Worm (Caenorhabditis elegans): Measurements from ENCODE around the gene txt-4.

The txt-4 gene

DNA sequence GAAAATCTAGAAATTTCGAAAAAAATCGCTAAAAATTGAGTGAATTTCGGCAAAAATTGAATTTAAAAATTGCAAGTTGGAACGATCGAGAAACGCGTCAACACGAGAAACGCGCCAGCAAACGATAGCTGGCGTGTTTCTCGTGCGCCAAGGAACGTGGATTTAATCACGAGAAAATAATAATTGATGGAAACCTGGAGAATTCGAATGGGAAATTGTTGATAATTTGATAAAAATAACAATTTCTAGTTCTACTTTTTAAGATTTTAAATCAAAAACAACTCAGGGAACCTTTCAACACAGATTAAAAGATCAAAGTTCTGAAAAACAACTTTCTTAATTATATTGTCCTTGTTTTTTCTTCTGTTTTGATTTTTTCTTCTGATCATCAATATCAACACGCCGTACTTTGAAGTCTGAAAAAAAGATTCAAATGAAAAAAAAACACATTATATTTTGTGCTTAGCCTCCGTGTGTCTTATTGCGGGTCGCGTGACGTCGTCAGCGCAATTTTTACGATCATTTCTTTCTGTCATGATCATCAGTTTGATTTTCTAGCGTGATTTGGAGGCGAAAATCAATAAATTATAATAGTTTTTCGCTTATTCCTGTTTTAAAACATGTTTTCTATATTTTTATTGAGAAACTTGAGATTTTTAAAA lies 14.2 kb upstream of the txt-4 start, which contains the start of gene npp-20:
TSS of gene npp-20 (minus strand) at position 6 of the 662 bp plus-strand sequence.
- TF ChIP-seq ztf-23 (GFP tag; IDR thresholded peaks at IDR 0.05) (no peak), cog-1 (tag; optimal IDR thresholded peaks at IDR 0.05) (no peak), tab-1 (GFP tag; IDR thresholded peaks at IDR 0.05) (no peak), flt-1 (GFP tag; IDR thresholded peaks at IDR 0.05) (no peak), ztf-29 (GFP tag; IDR thresholded peaks at IDR 0.05) (no peak), ref-1 (GFP tag; conservative IDR thresholded peaks at IDR 0.05) (no peak), T22C8.4 (GFP tag; IDR thresholded peaks at IDR 0.05) (no peak), klf-2 (GFP tag; conservative IDR thresholded peaks at IDR 0.05) (no peak), med-1 (GFP tag; optimal IDR thresholded peaks at IDR 0.05; ENCODE audit: insufficient read depth) (no peak)

DNA sequence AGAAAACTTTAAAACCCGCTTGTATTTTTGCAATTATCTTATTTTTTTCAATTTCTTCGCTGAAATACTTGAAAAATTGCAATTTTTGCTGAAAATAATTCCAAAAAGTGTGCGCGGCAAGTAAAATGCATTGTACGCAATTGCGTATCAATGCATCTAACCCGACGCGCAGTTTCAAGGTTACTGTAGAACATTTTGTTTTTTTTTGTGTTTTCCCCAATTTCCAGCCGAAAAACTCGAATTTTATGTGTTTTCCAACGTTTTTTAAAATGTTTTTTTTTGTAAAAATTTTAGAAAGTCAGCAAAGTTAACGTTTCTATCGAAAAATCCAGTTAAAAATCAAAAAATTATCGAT lies 13.7 kb upstream of the txt-4 start:
- TF ChIP-seq ztf-29 (GFP tag; IDR thresholded peaks at IDR 0.05) = no peak
- TF ChIP-seq cog-1 (tag; optimal IDR thresholded peaks at IDR 0.05) = no peak
- no peak for TF ChIP-seq flt-1 (GFP tag; IDR thresholded peaks at IDR 0.05)
- TF ChIP-seq T22C8.4 (GFP tag; IDR thresholded peaks at IDR 0.05) = no peak
- TF ChIP-seq klf-2 (GFP tag; conservative IDR thresholded peaks at IDR 0.05) = no peak
- no peak for TF ChIP-seq ref-1 (GFP tag; conservative IDR thresholded peaks at IDR 0.05)
- no peak for TF ChIP-seq tab-1 (GFP tag; IDR thresholded peaks at IDR 0.05)
- no peak for TF ChIP-seq ztf-23 (GFP tag; IDR thresholded peaks at IDR 0.05)
- TF ChIP-seq med-1 (GFP tag; optimal IDR thresholded peaks at IDR 0.05; ENCODE audit: insufficient read depth) = no peak

DNA sequence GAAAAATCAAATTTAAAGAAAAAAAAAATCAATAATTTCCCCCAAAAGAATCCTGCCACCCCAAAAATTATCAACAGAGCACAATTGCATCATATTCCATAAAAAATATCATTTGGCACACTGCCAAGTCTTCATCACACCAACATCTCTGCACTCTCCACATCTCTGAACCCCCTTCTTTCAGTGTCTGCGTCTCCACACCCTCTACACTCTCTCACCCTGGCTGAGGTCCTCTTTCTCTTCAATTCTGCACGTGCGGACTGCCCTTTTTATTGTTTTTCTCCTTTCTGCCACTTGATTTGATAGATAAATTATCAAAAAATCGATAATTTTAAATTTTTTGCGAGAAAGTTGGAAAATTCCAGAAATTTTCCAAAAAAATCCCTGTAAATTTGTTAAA lies 12.9 kb upstream of the txt-4 start, which contains the start of gene hxk-3:
TSS of gene hxk-3 (plus strand) at position 179 of the 400 bp plus-strand sequence.
- TF ChIP-seq med-1 (GFP tag; optimal IDR thresholded peaks at IDR 0.05; ENCODE audit: insufficient read depth) = no peak
- TF ChIP-seq flt-1 (GFP tag; IDR thresholded peaks at IDR 0.05) = no peak
- peak; percentile 22; the same call in 1 of the 2 replicates for TF ChIP-seq ref-1 (GFP tag; conservative IDR thresholded peaks at IDR 0.05)

DNA sequence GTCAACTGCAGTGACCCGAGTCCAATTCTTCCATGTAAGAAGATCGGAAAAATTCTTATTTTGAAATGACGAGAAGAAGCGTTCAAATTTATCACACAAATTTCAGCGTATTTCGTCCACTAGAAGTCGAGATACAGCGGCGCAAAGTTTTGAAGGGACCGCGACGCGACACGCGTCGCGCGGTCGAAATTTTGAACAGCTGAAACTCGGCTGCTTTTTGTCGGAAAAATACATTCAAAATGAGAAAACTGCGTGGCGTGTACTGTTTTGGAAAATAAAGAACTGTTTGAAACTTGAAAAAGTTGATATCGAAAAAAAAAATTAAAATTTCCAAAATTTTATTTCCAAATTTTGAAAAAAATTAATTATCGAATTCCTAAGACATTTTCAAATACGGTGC lies 2.6 kb downstream of the txt-4 start:
- TF ChIP-seq ztf-29 (GFP tag; IDR thresholded peaks at IDR 0.05) = no peak
- TF ChIP-seq tab-1 (GFP tag; IDR thresholded peaks at IDR 0.05) = no peak
- no peak for TF ChIP-seq klf-2 (GFP tag; conservative IDR thresholded peaks at IDR 0.05)
- no peak for TF ChIP-seq med-1 (GFP tag; optimal IDR thresholded peaks at IDR 0.05; ENCODE audit: insufficient read depth)
- no peak for TF ChIP-seq ztf-23 (GFP tag; IDR thresholded peaks at IDR 0.05)
- TF ChIP-seq flt-1 (GFP tag; IDR thresholded peaks at IDR 0.05) = no peak
- TF ChIP-seq ref-1 (GFP tag; conservative IDR thresholded peaks at IDR 0.05) = no peak
- TF ChIP-seq T22C8.4 (GFP tag; IDR thresholded peaks at IDR 0.05) = no peak
- TF ChIP-seq cog-1 (tag; optimal IDR thresholded peaks at IDR 0.05) = no peak

DNA sequence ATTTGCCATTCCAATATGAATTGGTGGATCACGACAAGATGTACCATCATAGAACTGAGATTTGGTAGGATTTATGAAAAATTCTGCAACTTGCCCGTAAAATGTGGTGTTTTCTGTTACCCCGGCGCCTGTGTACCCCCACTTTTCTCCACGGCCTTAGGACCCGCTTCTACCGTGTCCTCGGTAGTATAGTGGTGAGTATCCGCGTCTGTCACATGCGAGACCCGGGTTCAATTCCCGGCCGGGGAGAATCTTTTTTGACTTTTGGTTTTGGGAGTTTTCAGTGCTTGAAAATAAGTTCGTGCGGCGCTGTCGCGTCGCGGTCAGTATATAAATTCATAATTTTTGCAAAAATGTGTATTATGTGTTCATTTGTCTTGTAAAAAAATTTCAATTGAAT lies 4.1 kb downstream of the txt-4 start:
- no peak for TF ChIP-seq med-1 (GFP tag; optimal IDR thresholded peaks at IDR 0.05; ENCODE audit: insufficient read depth)
- TF ChIP-seq tab-1 (GFP tag; IDR thresholded peaks at IDR 0.05) = peak; percentile 71; the same call in 1 of the 2 replicates
- no peak for TF ChIP-seq cog-1 (tag; optimal IDR thresholded peaks at IDR 0.05)
- 0 out of 2 replicates have a peak, but pooled peaks have one; percentile 31 for TF ChIP-seq klf-2 (GFP tag; conservative IDR thresholded peaks at IDR 0.05)
- peak; percentile 46; the same call in 1 of the 2 replicates for TF ChIP-seq ref-1 (GFP tag; conservative IDR thresholded peaks at IDR 0.05)
- peak; percentile 55; the same call in 1 of the 2 replicates for TF ChIP-seq flt-1 (GFP tag; IDR thresholded peaks at IDR 0.05)
- TF ChIP-seq T22C8.4 (GFP tag; IDR thresholded peaks at IDR 0.05) = no peak
- peak; percentile 59; the same call in 1 of the 2 replicates for TF ChIP-seq ztf-23 (GFP tag; IDR thresholded peaks at IDR 0.05)
- 0 out of 2 replicates have a peak, but pooled peaks have one; percentile 50 for TF ChIP-seq ztf-29 (GFP tag; IDR thresholded peaks at IDR 0.05)

DNA sequence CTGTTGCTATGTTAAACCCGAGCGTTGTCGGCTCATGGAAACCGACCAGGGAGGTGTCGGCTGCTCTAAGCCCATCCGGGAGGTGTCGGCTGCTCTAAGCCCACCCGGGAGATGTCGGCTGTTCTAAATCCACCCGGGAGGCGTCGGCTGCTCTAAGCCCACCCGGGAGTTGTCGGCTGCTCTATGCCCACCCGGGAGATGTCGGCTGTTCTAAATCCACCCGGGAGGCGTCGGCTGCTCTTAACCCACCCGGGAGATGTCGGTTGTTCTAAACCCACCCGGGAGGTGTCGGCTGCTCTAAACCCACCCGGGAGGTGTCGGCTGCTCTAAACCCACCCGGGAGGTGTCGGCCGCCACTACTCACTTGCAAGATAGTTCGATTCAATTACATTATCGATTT lies 5.5 kb downstream of the txt-4 start:
- TF ChIP-seq flt-1 (GFP tag; IDR thresholded peaks at IDR 0.05) = no peak
- no peak for TF ChIP-seq ztf-29 (GFP tag; IDR thresholded peaks at IDR 0.05)
- no peak for TF ChIP-seq T22C8.4 (GFP tag; IDR thresholded peaks at IDR 0.05)
- TF ChIP-seq cog-1 (tag; optimal IDR thresholded peaks at IDR 0.05) = no peak
- no peak for TF ChIP-seq ztf-23 (GFP tag; IDR thresholded peaks at IDR 0.05)
- TF ChIP-seq tab-1 (GFP tag; IDR thresholded peaks at IDR 0.05) = no peak
- TF ChIP-seq med-1 (GFP tag; optimal IDR thresholded peaks at IDR 0.05; ENCODE audit: insufficient read depth) = no peak
- no peak for TF ChIP-seq klf-2 (GFP tag; conservative IDR thresholded peaks at IDR 0.05)
- no peak for TF ChIP-seq ref-1 (GFP tag; conservative IDR thresholded peaks at IDR 0.05)

DNA sequence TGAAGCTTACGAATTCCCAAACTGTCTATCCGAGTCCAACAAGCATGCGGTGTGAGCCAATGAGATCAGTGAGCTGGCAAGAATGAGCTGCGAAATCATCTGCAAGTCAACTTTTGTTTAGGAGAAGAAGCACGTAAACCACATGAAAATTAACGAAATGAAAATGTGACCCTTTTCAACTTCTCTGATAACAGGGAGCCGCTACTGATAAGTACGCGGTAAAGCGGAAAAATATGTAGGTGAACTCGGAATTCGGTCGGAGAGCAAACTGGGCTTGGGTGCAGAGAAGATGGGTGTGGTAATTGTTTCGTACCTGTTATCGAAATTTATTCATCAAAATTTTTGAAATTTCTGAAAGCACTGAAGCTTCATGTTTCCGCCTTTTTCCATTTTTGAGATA lies 6.2 kb downstream of the txt-4 start, which contains the start of gene clec-172:
TSS of gene clec-172 (minus strand) at position 101 of the 400 bp plus-strand sequence.
- TF ChIP-seq flt-1 (GFP tag; IDR thresholded peaks at IDR 0.05) = no peak
- TF ChIP-seq ref-1 (GFP tag; conservative IDR thresholded peaks at IDR 0.05) = no peak
- TF ChIP-seq tab-1 (GFP tag; IDR thresholded peaks at IDR 0.05) = no peak
- TF ChIP-seq cog-1 (tag; optimal IDR thresholded peaks at IDR 0.05) = no peak
- TF ChIP-seq ztf-29 (GFP tag; IDR thresholded peaks at IDR 0.05) = no peak
- TF ChIP-seq med-1 (GFP tag; optimal IDR thresholded peaks at IDR 0.05; ENCODE audit: insufficient read depth) = no peak
- TF ChIP-seq ztf-23 (GFP tag; IDR thresholded peaks at IDR 0.05) = no peak
- no peak for TF ChIP-seq T22C8.4 (GFP tag; IDR thresholded peaks at IDR 0.05)
- TF ChIP-seq klf-2 (GFP tag; conservative IDR thresholded peaks at IDR 0.05) = no peak

DNA sequence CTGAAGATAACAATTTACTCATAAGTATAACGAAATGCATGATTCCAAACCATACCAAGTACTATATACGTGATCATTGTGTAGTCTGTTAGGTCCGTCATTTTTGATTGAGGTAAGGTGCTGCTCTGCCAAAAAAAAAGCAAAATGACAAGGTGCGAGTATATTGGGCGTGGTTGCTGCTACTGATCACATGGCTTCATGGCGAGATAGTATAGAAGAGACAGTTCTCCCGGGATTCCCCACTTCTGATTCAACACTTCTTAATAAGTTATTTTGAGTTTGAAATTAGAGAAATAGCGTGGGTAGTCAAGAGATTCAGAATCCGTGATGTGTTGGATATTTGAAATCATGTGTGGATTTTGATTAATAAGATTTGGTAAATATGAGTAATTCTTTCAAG lies 10.9 kb downstream of the txt-4 start, which contains the start of gene K03H6.4:
TSS of gene K03H6.4 (minus strand) at position 101 of the 400 bp plus-strand sequence.
- TF ChIP-seq flt-1 (GFP tag; IDR thresholded peaks at IDR 0.05) (no peak), ref-1 (GFP tag; conservative IDR thresholded peaks at IDR 0.05) (no peak), tab-1 (GFP tag; IDR thresholded peaks at IDR 0.05) (no peak), med-1 (GFP tag; optimal IDR thresholded peaks at IDR 0.05; ENCODE audit: insufficient read depth) (no peak), klf-2 (GFP tag; conservative IDR thresholded peaks at IDR 0.05) (no peak), T22C8.4 (GFP tag; IDR thresholded peaks at IDR 0.05) (no peak), ztf-29 (GFP tag; IDR thresholded peaks at IDR 0.05) (no peak), ztf-23 (GFP tag; IDR thresholded peaks at IDR 0.05) (no peak), cog-1 (tag; optimal IDR thresholded peaks at IDR 0.05) (no peak)

DNA sequence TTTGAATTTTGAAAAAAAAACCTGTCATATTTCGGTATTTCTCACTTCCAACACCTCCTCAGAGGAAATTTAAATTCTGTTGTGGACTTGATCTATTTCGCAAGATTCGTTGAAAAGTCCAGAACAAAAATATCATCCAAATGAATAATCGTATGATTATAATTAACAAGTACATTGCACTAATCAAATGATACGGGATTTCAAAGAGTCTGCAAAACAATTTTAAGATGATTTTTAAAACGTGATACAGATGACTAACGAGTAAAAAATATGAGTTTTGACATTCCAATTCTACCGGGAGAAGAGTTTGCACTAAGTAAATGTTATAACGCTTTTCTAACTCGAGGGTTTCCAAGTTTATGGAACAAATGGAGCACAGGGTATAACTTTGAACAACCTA lies 12.0 kb downstream of the txt-4 start:
- TF ChIP-seq med-1 (GFP tag; optimal IDR thresholded peaks at IDR 0.05; ENCODE audit: insufficient read depth) = no peak
- TF ChIP-seq tab-1 (GFP tag; IDR thresholded peaks at IDR 0.05) = no peak
- TF ChIP-seq ztf-23 (GFP tag; IDR thresholded peaks at IDR 0.05) = no peak
- TF ChIP-seq cog-1 (tag; optimal IDR thresholded peaks at IDR 0.05) = no peak
- no peak for TF ChIP-seq flt-1 (GFP tag; IDR thresholded peaks at IDR 0.05)
- no peak for TF ChIP-seq klf-2 (GFP tag; conservative IDR thresholded peaks at IDR 0.05)
- no peak for TF ChIP-seq ztf-29 (GFP tag; IDR thresholded peaks at IDR 0.05)
- TF ChIP-seq ref-1 (GFP tag; conservative IDR thresholded peaks at IDR 0.05) = no peak
- TF ChIP-seq T22C8.4 (GFP tag; IDR thresholded peaks at IDR 0.05) = no peak
